Worm (Caenorhabditis elegans) whole organism, L4 larva: Measurements from ENCODE around the gene pcn-1.

ENCODE experiments used
- F10B5.3 ChIP-seq: sonication (generic microtip); optimal IDR thresholded peaks from 2 replicates; lab custom pipeline; 2016; ENCODE audit warnings: mild to moderate bottlenecking, missing genetic modification characterization, missing compliant biosample characterization
- F26F4.8 ChIP-seq: fragments of 200-800 bp; sonication (Bioruptor generic); conservative IDR thresholded peaks from 2 replicates; pipeline ENCODE4 v1.3.6; 2022; ENCODE audit warnings: missing genetic modification characterization, missing compliant biosample characterization
- F37D6.2 ChIP-seq: sonication (generic microtip); optimal IDR thresholded peaks from 2 replicates; lab custom pipeline; 2016; ENCODE audit warnings: mild to moderate bottlenecking, missing genetic modification characterization, missing compliant biosample characterization
- T20F7.1 ChIP-seq: fragments of 200-800 bp; sonication (Bioruptor generic); optimal IDR thresholded peaks from 2 replicates; lab custom pipeline; 2018; ENCODE audit warnings: mild to moderate bottlenecking, missing genetic modification characterization, missing compliant biosample characterization
- T26A8.4 ChIP-seq: fragments of 200-800 bp; sonication (Bioruptor generic); IDR thresholded peaks from 2 replicates; pipeline ENCODE4 v1.3.6; 2022; ENCODE audit warnings: missing genetic modification characterization, missing compliant biosample characterization
- Y5F2A.4 ChIP-seq: fragments of 200-800 bp; sonication (Bioruptor generic); optimal IDR thresholded peaks from 2 replicates; lab custom pipeline; 2018; ENCODE audit warnings: mild to moderate bottlenecking, missing genetic modification characterization, missing compliant biosample characterization
- ZK337.2 ChIP-seq: fragments of 200-800 bp; sonication (Bioruptor generic); IDR thresholded peaks from 2 replicates; pipeline ENCODE4 v1.3.6; 2022; ENCODE audit warnings: missing genetic modification reagents, missing genetic modification characterization, missing compliant biosample characterization
- ZK546.5 ChIP-seq, 2 experiments: sonication (generic microtip); optimal IDR thresholded peaks; 2 replicates each; lab custom pipeline; 2017; ENCODE audit warnings: missing biosample characterization in 2 of 2, missing genetic modification characterization in 2 of 2
- aha-1 ChIP-seq: fragments of 150-350 bp; peaks from one replicate; lab custom pipeline; 2014; ENCODE audit warnings: missing biosample characterization, missing genetic modification characterization
- ama-1 ChIP-seq: fragments of 150-350 bp; optimal IDR thresholded peaks from 2 replicates; lab custom pipeline; 2014; ENCODE audit warnings: inconsistent platforms, mixed read lengths
- attf-4 ChIP-seq: sonication (generic microtip); optimal IDR thresholded peaks from 3 replicates; lab custom pipeline; 2017; ENCODE audit warnings: missing biosample characterization, missing genetic modification characterization
- ceh-20 ChIP-seq: fragments of 200-800 bp; sonication (Bioruptor generic); IDR thresholded peaks from 2 replicates; pipeline ENCODE4 v1.3.6; 2022; ENCODE audit warnings: missing genetic modification reagents, missing genetic modification characterization, missing compliant biosample characterization
- ceh-28 ChIP-seq: fragments of 150-350 bp; optimal IDR thresholded peaks from 2 replicates; lab custom pipeline; 2014; ENCODE audit warnings: missing biosample characterization, missing genetic modification reagents, missing genetic modification characterization
- ceh-44 ChIP-seq: fragments of 200-800 bp; sonication (Bioruptor generic); IDR thresholded peaks from 2 replicates; pipeline ENCODE4 v1.3.6; 2022; ENCODE audit warnings: missing genetic modification reagents, missing genetic modification characterization, missing compliant biosample characterization
- ceh-62 ChIP-seq: sonication (generic microtip); optimal IDR thresholded peaks from 2 replicates; lab custom pipeline; 2017; ENCODE audit warnings: missing biosample characterization, missing genetic modification characterization
- cey-2 ChIP-seq: sonication (generic microtip); optimal IDR thresholded peaks from 3 replicates; lab custom pipeline; 2017; ENCODE audit warnings: missing genetic modification characterization, mild to moderate bottlenecking, missing compliant biosample characterization, antibody characterized with exemption, borderline replicate concordance; ENCODE audit not compliant: insufficient read depth
- ctbp-1 ChIP-seq: fragments of 200-800 bp; sonication (Bioruptor generic); IDR thresholded peaks from 2 replicates; pipeline ENCODE4 v1.3.6; 2022; ENCODE audit warnings: missing genetic modification reagents, missing genetic modification characterization, missing compliant biosample characterization
- daf-12 ChIP-seq: fragments of 150-350 bp; optimal IDR thresholded peaks from 2 replicates; lab custom pipeline; 2014; ENCODE audit warnings: missing biosample characterization, missing genetic modification reagents, missing genetic modification characterization
- dmd-6 ChIP-seq: fragments of 200-800 bp; sonication (Bioruptor generic); IDR thresholded peaks from 2 replicates; pipeline ENCODE4 v1.3.6; 2022; ENCODE audit warnings: missing genetic modification reagents, missing genetic modification characterization, missing compliant biosample characterization
- dmd-8 ChIP-seq: fragments of 200-800 bp; sonication (Bioruptor generic); IDR thresholded peaks from 2 replicates; pipeline ENCODE4 v1.3.6; 2022; ENCODE audit warnings: missing genetic modification characterization, missing compliant biosample characterization
- dve-1 ChIP-seq: sonication (generic microtip); optimal IDR thresholded peaks from 2 replicates; lab custom pipeline; 2017; ENCODE audit warnings: antibody characterized with exemption, mild to moderate bottlenecking, missing genetic modification characterization, missing compliant biosample characterization; ENCODE audit not compliant: insufficient read depth
- fos-1 ChIP-seq: fragments of 150-350 bp; optimal IDR thresholded peaks from 2 replicates; lab custom pipeline; 2014; ENCODE audit warnings: missing biosample characterization, missing genetic modification characterization
- gei-8 ChIP-seq: fragments of 200-800 bp; sonication (Bioruptor generic); optimal IDR thresholded peaks from 2 replicates; lab custom pipeline; 2018; ENCODE audit warnings: mild to moderate bottlenecking, missing genetic modification characterization, missing compliant biosample characterization
- hif-1 ChIP-seq, 2 experiments: sonication (generic microtip); optimal IDR thresholded peaks; 2 replicates each; lab custom pipeline; 2016 to 2017; ENCODE audit warnings: missing compliant biosample characterization in 2 of 2, missing genetic modification characterization in 2 of 2, missing genetic modification reagents in 2 of 2, missing genotype in 2 of 2, mild to moderate bottlenecking in 1 of 2
- hlh-11 ChIP-seq: fragments of 200-800 bp; sonication (Bioruptor generic); optimal IDR thresholded peaks from 2 replicates; lab custom pipeline; 2018; ENCODE audit warnings: mild to moderate bottlenecking, missing genetic modification characterization, missing compliant biosample characterization
- hmg-1.1 ChIP-seq: fragments of 200-800 bp; sonication (Bioruptor generic); IDR thresholded peaks from 2 replicates; pipeline ENCODE4 v1.3.6; 2022; ENCODE audit warnings: missing genetic modification reagents, missing genetic modification characterization, missing compliant biosample characterization
- jun-1 ChIP-seq: fragments of 150-350 bp; optimal IDR thresholded peaks from 2 replicates; lab custom pipeline; 2014; ENCODE audit warnings: missing biosample characterization, missing genetic modification reagents, missing genetic modification characterization
- lin-13 ChIP-seq: fragments of 150-350 bp; optimal IDR thresholded peaks from 2 replicates; lab custom pipeline; 2014; ENCODE audit warnings: missing biosample characterization, missing genetic modification reagents, missing genetic modification characterization
- lin-15B ChIP-seq: fragments of 150-350 bp; sonication (generic microtip); optimal IDR thresholded peaks from 3 replicates; lab custom pipeline; 2014; ENCODE audit warnings: missing biosample characterization, missing genetic modification characterization
- lin-39 ChIP-seq: fragments of 150-350 bp; optimal IDR thresholded peaks from 2 replicates; lab custom pipeline; 2014; ENCODE audit warnings: missing biosample characterization, missing genetic modification reagents, missing genetic modification characterization
- madf-5 ChIP-seq, 2 experiments: fragments of 200-800 bp; sonication (Bioruptor generic); IDR thresholded peaks; 2 replicates each; pipeline ENCODE4 v1.3.6; 2022; ENCODE audit warnings: missing compliant biosample characterization in 2 of 2, missing genetic modification characterization in 2 of 2
- mdl-1 ChIP-seq, 2 experiments: fragments of 150-350 bp in 1 of 2; sonication (generic microtip) in 1 of 2; optimal IDR thresholded peaks; 2 replicates each; lab custom pipeline; 2014 to 2017; ENCODE audit warnings: missing biosample characterization in 2 of 2, missing genetic modification characterization in 2 of 2
- mep-1 ChIP-seq: fragments of 150-350 bp; sonication (generic microtip); optimal IDR thresholded peaks from 3 replicates; lab custom pipeline; 2014; ENCODE audit warnings: missing biosample characterization, missing genetic modification characterization
- mxl-2 ChIP-seq: fragments of 200-800 bp; sonication (Bioruptor generic); conservative IDR thresholded peaks from 2 replicates; pipeline ENCODE4 v1.3.6; 2022; ENCODE audit warnings: missing genetic modification reagents, missing genetic modification characterization, missing compliant biosample characterization
- mxl-3 ChIP-seq: fragments of 200-800 bp; sonication (Bioruptor generic); optimal IDR thresholded peaks from 2 replicates; lab custom pipeline; 2018; ENCODE audit warnings: mild to moderate bottlenecking, missing genetic modification characterization, missing compliant biosample characterization
- nhr-102 ChIP-seq: sonication (generic microtip); optimal IDR thresholded peaks from 2 replicates; lab custom pipeline; 2016; ENCODE audit warnings: mild to moderate bottlenecking, missing genetic modification characterization, moderate library complexity, missing compliant biosample characterization
- nhr-111 ChIP-seq: fragments of 200-800 bp; sonication (Bioruptor generic); optimal IDR thresholded peaks from 2 replicates; lab custom pipeline; 2018; ENCODE audit warnings: mild to moderate bottlenecking, missing genetic modification characterization, missing compliant biosample characterization
- nhr-25 ChIP-seq: sonication (generic microtip); optimal IDR thresholded peaks from 2 replicates; lab custom pipeline; 2017; ENCODE audit warnings: missing genetic modification characterization, mild to moderate bottlenecking, missing compliant biosample characterization, antibody characterized with exemption, moderate library complexity, borderline replicate concordance; ENCODE audit not compliant: insufficient read depth
- nhr-41 ChIP-seq: fragments of 200-800 bp; sonication (Bioruptor generic); IDR thresholded peaks from 2 replicates; pipeline ENCODE4 v1.3.6; 2022; ENCODE audit warnings: missing genetic modification reagents, missing genetic modification characterization, missing compliant biosample characterization
- nhr-42 ChIP-seq: fragments of 200-800 bp; sonication (Bioruptor generic); IDR thresholded peaks from 2 replicates; pipeline ENCODE4 v1.3.6; 2022; ENCODE audit warnings: missing genetic modification characterization, missing compliant biosample characterization
- pha-4 ChIP-seq, 2 experiments: fragments of 150-350 bp in 1 of 2; fragments of 200-800 bp in 1 of 2; sonication (Bioruptor generic) in 1 of 2; IDR thresholded peaks in 1 of 2; optimal IDR thresholded peaks in 1 of 2; 2 replicates each; pipeline versions ENCODE4 v1.3.6 to Lab custom; 2014 to 2022; ENCODE audit warnings: missing genetic modification characterization in 2 of 2, missing genetic modification reagents in 2 of 2, missing biosample characterization in 1 of 2, missing compliant biosample characterization in 1 of 2
- php-3 ChIP-seq: fragments of 200-800 bp; sonication (Bioruptor generic); IDR thresholded peaks from 2 replicates; pipeline ENCODE4 v1.3.6; 2022; ENCODE audit warnings: missing genetic modification reagents, missing genetic modification characterization, missing compliant biosample characterization
- sdz-12 ChIP-seq: fragments of 200-800 bp; sonication (Bioruptor generic); optimal IDR thresholded peaks from 2 replicates; lab custom pipeline; 2018; ENCODE audit warnings: mild to moderate bottlenecking, missing genetic modification characterization, missing compliant biosample characterization
- skn-1 ChIP-seq: fragments of 150-350 bp; optimal IDR thresholded peaks from 2 replicates; lab custom pipeline; 2014; ENCODE audit warnings: missing biosample characterization, missing genetic modification characterization
- unc-130 ChIP-seq: sonication (generic microtip); optimal IDR thresholded peaks from 2 replicates; lab custom pipeline; 2016; ENCODE audit warnings: missing genetic modification reagents, missing genetic modification characterization, missing compliant biosample characterization
- vab-7 ChIP-seq: fragments of 200-800 bp; sonication (Bioruptor generic); IDR thresholded peaks from 2 replicates; pipeline ENCODE4 v1.3.6; 2022; ENCODE audit warnings: missing genetic modification reagents, missing genetic modification characterization, missing compliant biosample characterization
- zfp-2 ChIP-seq: sonication (generic microtip); optimal IDR thresholded peaks from 2 replicates; lab custom pipeline; 2016; ENCODE audit warnings: mild to moderate bottlenecking, missing genetic modification characterization, missing compliant biosample characterization
- zip-11 ChIP-seq: fragments of 200-800 bp; sonication (Bioruptor generic); IDR thresholded peaks from 2 replicates; pipeline ENCODE4 v1.3.6; 2022; ENCODE audit warnings: missing genetic modification characterization, missing compliant biosample characterization
- zip-2 ChIP-seq: fragments of 150-350 bp; optimal IDR thresholded peaks from 2 replicates; lab custom pipeline; 2014; ENCODE audit warnings: missing biosample characterization, missing genetic modification characterization
- ztf-11 ChIP-seq: fragments of 150-350 bp; optimal IDR thresholded peaks from 2 replicates; lab custom pipeline; 2014; ENCODE audit warnings: missing biosample characterization, missing genetic modification characterization

The pcn-1 gene

ce11 chrIV:4049398-4049998, at the start of gene pcn-1:
Gene pcn-1, minus strand, starts transcription at chrIV:4049448.
- peak; percentile 95 for TF ChIP-seq aha-1 (tag; lab: Kevin White, UChicago)
- no peak for TF ChIP-seq ztf-11
- TF ChIP-seq zip-2 (tag; lab: Kevin White, UChicago): peak; percentile 62
- TF ChIP-seq lin-39 (tag; lab: Kevin White, UChicago): no peak
- TF ChIP-seq ctbp-1 (GFP tag; lab: Robert Waterston, UW): peak; percentile 82
- peak; percentile 87 for TF ChIP-seq F10B5.3 (tag; lab: Kevin White, UChicago)
- peak; percentile 85 for TF ChIP-seq jun-1
- TF ChIP-seq pha-4 (GFP tag; IDR thresholded peaks at IDR 0.05; lab: Robert Waterston, UW): peak; percentile 94
- TF ChIP-seq pha-4 (tag; optimal IDR thresholded peaks at IDR 0.05; lab: Kevin White, UChicago): no peak
- TF ChIP-seq ceh-20: peak; percentile 93
- TF ChIP-seq nhr-42 (GFP tag; lab: Robert Waterston, UW): peak; percentile 94
- TF ChIP-seq php-3 (GFP tag; lab: Robert Waterston, UW): peak; percentile 87
- no peak for TF ChIP-seq F26F4.8 (GFP tag; lab: Robert Waterston, UW)
- TF ChIP-seq madf-5 (GFP tag; IDR thresholded peaks at IDR 0.05; lab: Robert Waterston, UW): no peak
- TF ChIP-seq mep-1 (tag; lab: Kevin White, UChicago): peak; percentile 93
- no peak for TF ChIP-seq attf-4 (tag; lab: Kevin White, UChicago)
- TF ChIP-seq skn-1 (tag; lab: Kevin White, UChicago): no peak
- TF ChIP-seq vab-7 (GFP tag; lab: Robert Waterston, UW): peak; percentile 57
- no peak for TF ChIP-seq nhr-41 (GFP tag; lab: Robert Waterston, UW)
- peak; percentile 57 for TF ChIP-seq nhr-111 (GFP tag; lab: Kevin White, UChicago)
- TF ChIP-seq lin-15B (tag; lab: Kevin White, UChicago): peak; percentile 49
- TF ChIP-seq ZK337.2 (GFP tag; lab: Robert Waterston, UW): peak; percentile 67
- no peak for TF ChIP-seq ceh-28 (tag; lab: Kevin White, UChicago)
- peak; percentile 94 for TF ChIP-seq F37D6.2 (tag; lab: Kevin White, UChicago)
- TF ChIP-seq mxl-3 (GFP tag; lab: Kevin White, UChicago): peak; percentile 36
- peak; percentile 65; the same call in 1 of the 2 replicates for TF ChIP-seq ceh-44 (GFP tag; lab: Robert Waterston, UW)
- peak; percentile 69 for TF ChIP-seq nhr-25 (tag; lab: Kevin White, UChicago)
- 0 out of 2 replicates have a peak, but pooled peaks have one; percentile 35 for TF ChIP-seq dmd-8
- no peak for TF ChIP-seq zip-11 (GFP tag; lab: Robert Waterston, UW)
- TF ChIP-seq zfp-2 (tag; lab: Kevin White, UChicago): peak; percentile 79
- TF ChIP-seq hif-1 (tag; optimal IDR thresholded peaks at IDR 0.05; lab: Kevin White, UChicago): peak; percentile 80 to 87
- no peak for TF ChIP-seq sdz-12 (GFP tag; lab: Kevin White, UChicago)
- TF ChIP-seq ZK546.5 (tag; optimal IDR thresholded peaks at IDR 0.05; lab: Kevin White, UChicago): no peak
- TF ChIP-seq dve-1 (tag; lab: Kevin White, UChicago): peak; percentile 96
- TF ChIP-seq dmd-6: peak; percentile 93
- TF ChIP-seq Y5F2A.4 (GFP tag; lab: Kevin White, UChicago): peak; percentile 53
- TF ChIP-seq nhr-102 (tag; lab: Kevin White, UChicago): peak; percentile 96
- TF ChIP-seq ama-1 (lab: Kevin White, UChicago): peak; percentile 70
- TF ChIP-seq daf-12 (tag; lab: Kevin White, UChicago): no peak
- TF ChIP-seq cey-2 (tag; lab: Kevin White, UChicago): no peak
- TF ChIP-seq unc-130 (GFP tag; lab: Kevin White, UChicago): peak; percentile 91
- no peak for TF ChIP-seq ceh-62 (tag; lab: Kevin White, UChicago)
- TF ChIP-seq T26A8.4 (GFP tag; lab: Robert Waterston, UW): peak; percentile 93
- TF ChIP-seq lin-13 (GFP tag; lab: Kevin White, UChicago): peak; percentile 82
- no peak for TF ChIP-seq T20F7.1 (GFP tag; lab: Kevin White, UChicago)
- no peak for TF ChIP-seq gei-8 (GFP tag; lab: Kevin White, UChicago)
- peak in 1 of 2 experiments; percentile 12 for TF ChIP-seq mdl-1 (tag; optimal IDR thresholded peaks at IDR 0.05; lab: Kevin White, UChicago)
- TF ChIP-seq hlh-11 (tag; lab: Kevin White, UChicago): peak; percentile 94
- peak; percentile 84 for TF ChIP-seq mxl-2 (GFP tag; lab: Robert Waterston, UW)
- peak; percentile 92 for TF ChIP-seq hmg-1.1 (GFP tag; lab: Robert Waterston, UW)
- no peak for TF ChIP-seq fos-1
